Worm (Caenorhabditis elegans) whole organism, mixed stage, embryonic: Measurements from ENCODE around the gene cec-7.

Experiments
- M03D4.4 ChIP-seq: sonication (generic microtip); optimal IDR thresholded peaks from 2 replicates; lab custom pipeline; 2017; ENCODE audit warnings: mild to moderate bottlenecking, missing genetic modification characterization, missing compliant biosample characterization
- bed-3 ChIP-seq: fragments of 200-800 bp; sonication (Bioruptor generic); optimal IDR thresholded peaks from 3 replicates; lab custom pipeline; 2018; ENCODE audit warnings: mild to moderate bottlenecking, missing genetic modification characterization, moderate library complexity, missing compliant biosample characterization
- blmp-1 ChIP-seq: fragments of 150-350 bp; optimal IDR thresholded peaks from 2 replicates; lab custom pipeline; 2014; ENCODE audit warnings: missing biosample characterization, missing genetic modification characterization
- ceh-39 ChIP-seq: fragments of 150-350 bp; optimal IDR thresholded peaks from 2 replicates; lab custom pipeline; 2014; ENCODE audit warnings: missing biosample characterization, missing genetic modification characterization
- ceh-43 ChIP-seq: fragments of 200-800 bp; sonication (Bioruptor generic); optimal IDR thresholded peaks from 2 replicates; lab custom pipeline; 2018; ENCODE audit warnings: mild to moderate bottlenecking, missing genetic modification characterization, moderate library complexity, missing compliant biosample characterization
- ceh-83 ChIP-seq: fragments of 200-800 bp; sonication (Bioruptor generic); optimal IDR thresholded peaks from 2 replicates; lab custom pipeline; 2018; ENCODE audit warnings: mild to moderate bottlenecking, missing genetic modification characterization, missing compliant biosample characterization
- ces-1 ChIP-seq: fragments of 150-350 bp; optimal IDR thresholded peaks from 2 replicates; lab custom pipeline; 2014; ENCODE audit warnings: missing biosample characterization, missing genetic modification reagents, missing genetic modification characterization
- cnd-1 ChIP-seq: fragments of 200-800 bp; sonication (Bioruptor generic); optimal IDR thresholded peaks from 2 replicates; lab custom pipeline; 2018; ENCODE audit warnings: mild to moderate bottlenecking, missing genetic modification characterization, missing compliant biosample characterization
- drap-1 ChIP-seq: fragments of 200-800 bp; sonication (Bioruptor generic); optimal IDR thresholded peaks from 3 replicates; lab custom pipeline; 2018; ENCODE audit warnings: mild to moderate bottlenecking, missing genetic modification characterization, missing compliant biosample characterization
- elt-1 ChIP-seq: sonication (generic microtip); optimal IDR thresholded peaks from 2 replicates; lab custom pipeline; 2017; ENCODE audit warnings: missing genetic modification characterization, mild to moderate bottlenecking, missing compliant biosample characterization, antibody characterized with exemption, moderate library complexity, borderline replicate concordance; ENCODE audit not compliant: insufficient read depth
- elt-3 ChIP-seq: fragments of 150-350 bp; optimal IDR thresholded peaks from 2 replicates; lab custom pipeline; 2014; ENCODE audit warnings: missing biosample characterization, missing genetic modification characterization
- flh-1 ChIP-seq: fragments of 200-800 bp; sonication (Bioruptor generic); optimal IDR thresholded peaks from 2 replicates; lab custom pipeline; 2018; ENCODE audit warnings: mild to moderate bottlenecking, missing genetic modification characterization, moderate library complexity, missing compliant biosample characterization
- ham-2 ChIP-seq: fragments of 200-800 bp; sonication (Bioruptor generic); optimal IDR thresholded peaks from 2 replicates; lab custom pipeline; 2018; ENCODE audit warnings: mild to moderate bottlenecking, missing genetic modification characterization, missing compliant biosample characterization
- hlh-1 ChIP-seq: fragments of 150-350 bp; optimal IDR thresholded peaks from 2 replicates; lab custom pipeline; 2014; ENCODE audit warnings: missing biosample characterization, missing genetic modification reagents, missing genetic modification characterization
- lin-13 ChIP-seq: fragments of 150-350 bp; optimal IDR thresholded peaks from 2 replicates; lab custom pipeline; 2014; ENCODE audit warnings: missing biosample characterization, missing genetic modification characterization
- lin-32 ChIP-seq: fragments of 200-800 bp; sonication (Bioruptor generic); optimal IDR thresholded peaks from 2 replicates; lab custom pipeline; 2018; ENCODE audit warnings: mild to moderate bottlenecking, missing genetic modification characterization, missing compliant biosample characterization
- lsy-2 ChIP-seq: fragments of 150-350 bp; optimal IDR thresholded peaks from 2 replicates; lab custom pipeline; 2014; ENCODE audit warnings: missing biosample characterization, missing genetic modification characterization
- mab-5 ChIP-seq: fragments of 150-350 bp; optimal IDR thresholded peaks from 2 replicates; lab custom pipeline; 2014; ENCODE audit warnings: missing biosample characterization, missing genetic modification characterization
- mep-1 ChIP-seq: fragments of 150-350 bp; optimal IDR thresholded peaks from 2 replicates; lab custom pipeline; 2017; ENCODE audit warnings: missing biosample characterization, missing genetic modification reagents, missing genetic modification characterization, inconsistent platforms
- mls-2 ChIP-seq: sonication (generic microtip); optimal IDR thresholded peaks from 2 replicates; lab custom pipeline; 2016; ENCODE audit warnings: mild to moderate bottlenecking, missing genetic modification characterization, moderate library complexity, missing compliant biosample characterization
- nhr-12 ChIP-seq: fragments of 150-350 bp; optimal IDR thresholded peaks from 2 replicates; lab custom pipeline; 2014; ENCODE audit warnings: missing biosample characterization, missing genetic modification characterization
- nhr-2 ChIP-seq: fragments of 150-350 bp; optimal IDR thresholded peaks from 2 replicates; lab custom pipeline; 2014; ENCODE audit warnings: missing biosample characterization, missing genetic modification characterization
- nhr-237 ChIP-seq: fragments of 150-350 bp; optimal IDR thresholded peaks from 2 replicates; lab custom pipeline; 2014; ENCODE audit warnings: missing biosample characterization, missing genetic modification characterization
- nhr-28 ChIP-seq: fragments of 150-350 bp; optimal IDR thresholded peaks from 2 replicates; lab custom pipeline; 2014; ENCODE audit warnings: missing biosample characterization, missing genetic modification characterization
- pha-4 ChIP-seq: fragments of 150-350 bp; optimal IDR thresholded peaks from 2 replicates; lab custom pipeline; 2018; ENCODE audit warnings: missing biosample characterization, missing genetic modification reagents, missing genetic modification characterization
- snpc-4 ChIP-seq: fragments of 150-350 bp; optimal IDR thresholded peaks from 2 replicates; lab custom pipeline; 2014; ENCODE audit warnings: missing biosample characterization, missing genetic modification characterization
- sptf-1 ChIP-seq: sonication (generic microtip); optimal IDR thresholded peaks from 2 replicates; lab custom pipeline; 2017; ENCODE audit warnings: mild to moderate bottlenecking, missing genetic modification characterization, moderate library complexity, missing compliant biosample characterization
- tbx-8 ChIP-seq: fragments of 200-800 bp; sonication (Bioruptor generic); optimal IDR thresholded peaks from 2 replicates; lab custom pipeline; 2018; ENCODE audit warnings: mild to moderate bottlenecking, missing genetic modification characterization, moderate library complexity, missing compliant biosample characterization
- unc-120 ChIP-seq: sonication (generic microtip); optimal IDR thresholded peaks from 2 replicates; lab custom pipeline; 2017; ENCODE audit warnings: missing genetic modification characterization, missing compliant biosample characterization; ENCODE audit not compliant: poor library complexity, severe bottlenecking
- unc-39 ChIP-seq: fragments of 150-350 bp; optimal IDR thresholded peaks from 2 replicates; lab custom pipeline; 2014; ENCODE audit warnings: missing biosample characterization, missing genetic modification characterization
- zip-8 ChIP-seq: fragments of 150-350 bp; optimal IDR thresholded peaks from 2 replicates; lab custom pipeline; 2014; ENCODE audit warnings: missing biosample characterization, missing genetic modification characterization
- ztf-11 ChIP-seq: fragments of 150-350 bp; optimal IDR thresholded peaks from 2 replicates; lab custom pipeline; 2014; ENCODE audit warnings: missing biosample characterization, missing genetic modification characterization

Gene cec-7

DNA sequence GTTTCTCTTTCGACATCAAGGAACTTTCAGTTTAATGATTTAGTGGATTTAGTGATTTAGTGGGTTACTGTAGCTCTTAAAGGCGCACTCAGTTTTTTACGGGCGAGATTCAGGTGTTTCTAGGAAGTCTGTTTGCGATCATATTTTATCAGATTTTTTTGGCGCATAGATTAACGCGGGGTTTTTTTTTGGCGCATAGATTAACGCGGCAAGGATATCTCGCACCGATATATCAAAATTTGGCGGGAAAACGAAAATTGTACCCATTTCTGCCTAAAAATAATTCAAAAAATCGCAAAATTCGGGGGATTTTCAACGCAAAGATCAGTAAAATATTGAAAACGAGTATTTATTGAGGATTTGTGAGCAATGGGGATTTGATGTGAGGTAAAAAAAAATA is 3.3 kb upstream of the cec-7 start:
- no peak for TF ChIP-seq mep-1 (tag; lab: Kevin White, UChicago)
- TF ChIP-seq ceh-83 (GFP tag; lab: Kevin White, UChicago): no peak
- no peak for TF ChIP-seq nhr-12
- TF ChIP-seq ceh-43 (GFP tag; lab: Kevin White, UChicago): no peak
- TF ChIP-seq ham-2 (GFP tag; lab: Kevin White, UChicago): no peak
- TF ChIP-seq unc-39 (tag; lab: Kevin White, UChicago): no peak
- no peak for TF ChIP-seq nhr-2 (tag; lab: Kevin White, UChicago)
- TF ChIP-seq hlh-1 (tag; lab: Kevin White, UChicago): no peak
- TF ChIP-seq snpc-4 (tag; lab: Kevin White, UChicago): no peak
- TF ChIP-seq bed-3 (GFP tag; lab: Kevin White, UChicago): no peak

DNA sequence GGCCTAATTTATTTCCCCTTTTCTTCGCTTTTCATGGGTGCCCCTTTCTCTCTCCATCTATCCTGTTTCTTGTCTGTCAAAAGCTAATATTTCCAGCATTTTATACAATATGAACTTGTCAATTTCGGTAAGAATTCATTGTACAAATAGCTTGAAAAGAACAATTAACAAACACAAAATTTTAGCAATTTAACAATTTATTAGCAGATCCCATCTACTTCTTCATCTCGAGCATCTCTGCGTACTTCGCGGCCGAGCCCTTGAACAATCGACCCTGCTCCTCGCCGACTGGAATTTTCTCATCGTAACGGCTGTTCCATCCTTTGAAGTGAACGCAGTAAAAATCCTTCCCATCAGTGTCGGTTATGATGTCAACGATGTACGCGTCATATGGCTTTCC is 1.7 kb downstream of the cec-7 start:
- TF ChIP-seq sptf-1 (tag; lab: Kevin White, UChicago) (no peak), mls-2 (tag; lab: Kevin White, UChicago) (no peak), unc-39 (tag; lab: Kevin White, UChicago) (no peak), ceh-43 (GFP tag; lab: Kevin White, UChicago) (no peak), blmp-1 (tag; lab: Kevin White, UChicago) (no peak), ceh-39 (tag; lab: Kevin White, UChicago) (no peak), zip-8 (tag; lab: Kevin White, UChicago) (no peak), hlh-1 (tag; lab: Kevin White, UChicago) (no peak), bed-3 (GFP tag; lab: Kevin White, UChicago) (no peak)

DNA sequence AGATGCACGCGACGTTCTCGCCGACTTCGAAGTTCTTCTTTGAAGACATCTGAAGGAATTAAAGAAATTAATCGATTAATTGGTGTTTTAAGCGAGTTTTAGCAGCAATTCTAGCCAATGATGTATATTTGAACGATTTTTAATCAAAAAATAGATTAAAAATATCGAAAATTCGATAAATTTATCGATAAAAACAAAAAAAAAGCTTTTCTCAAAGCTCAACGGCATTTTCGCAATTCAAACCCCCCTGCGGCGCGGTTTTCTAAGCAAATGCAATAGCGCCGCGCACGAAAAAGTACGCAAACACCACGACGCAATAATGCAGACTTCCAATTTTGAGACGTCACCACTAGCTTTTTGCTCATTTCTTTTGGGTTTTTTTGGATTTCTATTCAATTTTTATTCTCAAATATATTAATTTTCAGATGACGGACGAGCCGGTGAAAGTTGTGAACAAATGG is 2.7 kb downstream of the cec-7 start, which contains the start of the genes mrg-1 and spcs-2:
mrg-1 (minus strand) TSS at position 51 of the 461 bp plus-strand sequence.
spcs-2 (plus strand) TSS at position 426 of the 461 bp plus-strand sequence.
- TF ChIP-seq unc-120 (tag; lab: Kevin White, UChicago) (peak; percentile 95), mls-2 (tag; lab: Kevin White, UChicago) (peak; percentile 84), drap-1 (GFP tag; lab: Kevin White, UChicago) (peak; percentile 54), ztf-11 (tag; lab: Kevin White, UChicago) (peak; percentile 24), hlh-1 (tag; lab: Kevin White, UChicago) (peak; percentile 63), ceh-83 (GFP tag; lab: Kevin White, UChicago) (peak; percentile 66), ces-1 (GFP tag; lab: Kevin White, UChicago) (peak; percentile 84), sptf-1 (tag; lab: Kevin White, UChicago) (peak; percentile 85), lin-13 (tag; lab: Kevin White, UChicago) (peak; percentile 88), blmp-1 (tag; lab: Kevin White, UChicago) (peak; percentile 51), zip-8 (tag; lab: Kevin White, UChicago) (no peak), ceh-43 (GFP tag; lab: Kevin White, UChicago) (peak; percentile 76), nhr-12 (peak; percentile 36), pha-4 (peak; percentile 79), nhr-2 (tag; lab: Kevin White, UChicago) (no peak), cnd-1 (tag; lab: Kevin White, UChicago) (peak; percentile 42), nhr-237 (tag; lab: Kevin White, UChicago) (peak; percentile 91), bed-3 (GFP tag; lab: Kevin White, UChicago) (peak; percentile 45), elt-1 (tag; lab: Kevin White, UChicago) (no peak), lin-32 (GFP tag; lab: Kevin White, UChicago) (no peak), flh-1 (GFP tag; lab: Kevin White, UChicago) (no peak), M03D4.4 (tag; lab: Kevin White, UChicago) (peak; percentile 85), mep-1 (tag; lab: Kevin White, UChicago) (peak; percentile 96), ham-2 (GFP tag; lab: Kevin White, UChicago) (peak; percentile 79), unc-39 (tag; lab: Kevin White, UChicago) (no peak), lsy-2 (tag; lab: Kevin White, UChicago) (peak; percentile 87), elt-3 (tag; lab: Kevin White, UChicago) (no peak), tbx-8 (GFP tag; lab: Kevin White, UChicago) (peak; percentile 36), ceh-39 (tag; lab: Kevin White, UChicago) (peak; percentile 85), mab-5 (tag; lab: Kevin White, UChicago) (no peak), nhr-28 (tag; lab: Kevin White, UChicago) (peak; percentile 36)
